Fruit fly (Drosophila melanogaster) whole organism, prepupa: ENCODE data around the gene Rbp1-like.

Experiments used
- CG10631 ChIP-seq: fragments of 200-800 bp; sonication (Bioruptor generic); optimal IDR thresholded peaks from 2 replicates; lab custom pipeline; 2016; ENCODE audit warnings: missing biosample characterization, missing genetic modification characterization
- CG10669 ChIP-seq: fragments of 200-800 bp; sonication (Bioruptor generic); optimal IDR thresholded peaks from 3 replicates; lab custom pipeline; 2018; ENCODE audit warnings: missing biosample characterization, mild to moderate bottlenecking, missing genetic modification characterization, moderate library complexity
- CG11294 ChIP-seq: fragments of 200-800 bp; sonication (Bioruptor generic); IDR thresholded peaks from 2 replicates; pipeline ENCODE4 v1.3.6; 2022; ENCODE audit warnings: missing biosample characterization, missing genetic modification characterization
- CG11762 ChIP-seq: fragments of 200-800 bp; sonication (Bioruptor generic); optimal IDR thresholded peaks from 3 replicates; lab custom pipeline; 2016; ENCODE audit warnings: missing biosample characterization, missing genetic modification characterization; ENCODE audit not compliant: insufficient read depth
- CG11902 ChIP-seq: fragments of 200-800 bp; sonication (Bioruptor generic); optimal IDR thresholded peaks from 3 replicates; lab custom pipeline; 2016; ENCODE audit warnings: missing biosample characterization, missing genetic modification characterization
- CG15336 ChIP-seq: fragments of 200-800 bp; sonication (Bioruptor generic); IDR thresholded peaks from 2 replicates; pipeline ENCODE4 v1.3.6; 2022; ENCODE audit warnings: missing biosample characterization, missing genetic modification characterization
- CG1621 ChIP-seq: fragments of 200-800 bp; sonication (Bioruptor generic); optimal IDR thresholded peaks from 3 replicates; lab custom pipeline; 2018; ENCODE audit warnings: missing biosample characterization, mild to moderate bottlenecking, missing genetic modification characterization
- CG16779 ChIP-seq: fragments of 200-800 bp; sonication (Bioruptor generic); optimal IDR thresholded peaks from 3 replicates; lab custom pipeline; 2017; ENCODE audit warnings: missing biosample characterization, mild to moderate bottlenecking, missing genetic modification characterization
- CG3032 ChIP-seq: fragments of 200-800 bp; optimal IDR thresholded peaks from 2 replicates; lab custom pipeline; 2019; ENCODE audit warnings: missing biosample characterization, mild to moderate bottlenecking, missing genetic modification characterization, moderate library complexity
- CG31627 ChIP-seq: fragments of 200-800 bp; sonication (Bioruptor generic); optimal IDR thresholded peaks from 3 replicates; lab custom pipeline; 2016; ENCODE audit warnings: missing biosample characterization, missing genetic modification characterization
- CG32006 ChIP-seq: fragments of 200-800 bp; sonication (Bioruptor generic); optimal IDR thresholded peaks from 3 replicates; lab custom pipeline; 2017; ENCODE audit warnings: missing biosample characterization, mild to moderate bottlenecking, missing genetic modification characterization
- CG34406 ChIP-seq: fragments of 200-800 bp; sonication (Bioruptor generic); optimal IDR thresholded peaks from 3 replicates; lab custom pipeline; 2016; ENCODE audit warnings: missing biosample characterization, missing genetic modification characterization
- CG3919 ChIP-seq: fragments of 200-800 bp; sonication (Bioruptor generic); optimal IDR thresholded peaks from 3 replicates; lab custom pipeline; 2016; ENCODE audit warnings: missing biosample characterization, missing genetic modification characterization
- CG4318 ChIP-seq: fragments of 200-800 bp; sonication (Bioruptor generic); optimal IDR thresholded peaks from 3 replicates; lab custom pipeline; 2017; ENCODE audit warnings: missing biosample characterization, mild to moderate bottlenecking, missing genetic modification characterization
- CG6276 ChIP-seq: fragments of 200-800 bp; sonication (Bioruptor generic); optimal IDR thresholded peaks from 2 replicates; lab custom pipeline; 2017; ENCODE audit warnings: missing biosample characterization, mild to moderate bottlenecking, missing genetic modification characterization
- CG6792 ChIP-seq: fragments of 200-800 bp; sonication (Bioruptor generic); optimal IDR thresholded peaks from 3 replicates; lab custom pipeline; 2016; ENCODE audit warnings: missing biosample characterization, missing genetic modification characterization
- CG6808 ChIP-seq: fragments of 200-800 bp; sonication (Bioruptor generic); optimal IDR thresholded peaks from 3 replicates; lab custom pipeline; 2017; ENCODE audit warnings: missing biosample characterization, missing genetic modification characterization, mild to moderate bottlenecking, moderate library complexity, missing genetic modification reagents
- CG7368 ChIP-seq: fragments of 200-800 bp; sonication (Bioruptor generic); optimal IDR thresholded peaks from 3 replicates; lab custom pipeline; 2016; ENCODE audit warnings: missing biosample characterization, missing genetic modification characterization
- CG8119 ChIP-seq: fragments of 200-800 bp; sonication (Bioruptor generic); IDR thresholded peaks from 3 replicates; pipeline ENCODE4 v1.3.6; 2022; ENCODE audit warnings: missing biosample characterization, missing genetic modification characterization
- CG8319 ChIP-seq: fragments of 200-800 bp; sonication (Bioruptor generic); optimal IDR thresholded peaks from 3 replicates; lab custom pipeline; 2016; ENCODE audit warnings: missing biosample characterization, missing genetic modification characterization
- CG8632 ChIP-seq: fragments of 200-800 bp; sonication (Bioruptor generic); optimal IDR thresholded peaks from 3 replicates; lab custom pipeline; 2016; ENCODE audit warnings: missing biosample characterization, missing genetic modification characterization
- CG9139 ChIP-seq: fragments of 200-800 bp; sonication (Bioruptor generic); optimal IDR thresholded peaks from 3 replicates; lab custom pipeline; 2017; ENCODE audit warnings: missing biosample characterization, mild to moderate bottlenecking, missing genetic modification characterization
- Eip75B ChIP-seq: fragments of 200-800 bp; sonication (Bioruptor generic); optimal IDR thresholded peaks from 3 replicates; lab custom pipeline; 2016; ENCODE audit warnings: missing biosample characterization, missing genetic modification characterization
- Eip78C ChIP-seq: fragments of 200-800 bp; sonication (Bioruptor generic); peaks from one replicate; lab custom pipeline; 2016; ENCODE audit warnings: missing biosample characterization, missing genetic modification characterization
- Eip93F ChIP-seq: fragments of 200-800 bp; sonication (Bioruptor generic); optimal IDR thresholded peaks from 2 replicates; lab custom pipeline; 2016; ENCODE audit warnings: missing biosample characterization, mild to moderate bottlenecking, missing genetic modification characterization
- Ets96B ChIP-seq: fragments of 200-800 bp; optimal IDR thresholded peaks from 2 replicates; lab custom pipeline; 2019; ENCODE audit warnings: missing biosample characterization, mild to moderate bottlenecking, missing genetic modification characterization, moderate library complexity
- Lpt ChIP-seq: fragments of 200-800 bp; sonication (Bioruptor generic); optimal IDR thresholded peaks from 3 replicates; lab custom pipeline; 2016; ENCODE audit warnings: missing biosample characterization, missing genetic modification characterization
- Met ChIP-seq: fragments of 200-800 bp; sonication (Bioruptor generic); optimal IDR thresholded peaks from 3 replicates; lab custom pipeline; 2016; ENCODE audit warnings: missing biosample characterization, missing genetic modification characterization
- OdsH ChIP-seq: fragments of 200-800 bp; sonication (Bioruptor generic); optimal IDR thresholded peaks from 3 replicates; lab custom pipeline; 2016; ENCODE audit warnings: missing biosample characterization, missing genetic modification characterization
- Smox ChIP-seq: fragments of 200-800 bp; sonication (Bioruptor generic); optimal IDR thresholded peaks from 3 replicates; lab custom pipeline; 2016; ENCODE audit warnings: missing biosample characterization, missing genetic modification characterization
- Sox102F ChIP-seq: fragments of 200-800 bp; sonication (Bioruptor generic); optimal IDR thresholded peaks from 2 replicates; lab custom pipeline; 2016; ENCODE audit warnings: missing biosample characterization, mild to moderate bottlenecking, missing genetic modification characterization
- Sox14 ChIP-seq: fragments of 200-800 bp; sonication (Bioruptor generic); optimal IDR thresholded peaks from 3 replicates; lab custom pipeline; 2016; ENCODE audit warnings: missing biosample characterization, missing genetic modification characterization
- achi ChIP-seq: fragments of 200-800 bp; sonication (Bioruptor generic); optimal IDR thresholded peaks from 3 replicates; lab custom pipeline; 2016; ENCODE audit warnings: missing biosample characterization, missing genetic modification characterization
- cyc ChIP-seq: fragments of 200-800 bp; sonication (Bioruptor generic); optimal IDR thresholded peaks from 3 replicates; lab custom pipeline; 2016; ENCODE audit warnings: missing biosample characterization, missing genetic modification characterization
- dac ChIP-seq: fragments of 200-800 bp; sonication (Bioruptor generic); optimal IDR thresholded peaks from 2 replicates; lab custom pipeline; 2017; ENCODE audit warnings: missing biosample characterization, mild to moderate bottlenecking, missing genetic modification characterization
- dsx ChIP-seq: fragments of 200-800 bp; optimal IDR thresholded peaks from 3 replicates; lab custom pipeline; 2019; ENCODE audit warnings: missing biosample characterization, mild to moderate bottlenecking, missing genetic modification characterization, moderate library complexity; ENCODE audit not compliant: poor library complexity, severe bottlenecking
- fd85E ChIP-seq: fragments of 200-800 bp; sonication (Bioruptor generic); optimal IDR thresholded peaks from 3 replicates; lab custom pipeline; 2016; ENCODE audit warnings: missing biosample characterization, missing genetic modification characterization
- fkh ChIP-seq: fragments of 200-800 bp; sonication (Bioruptor generic); optimal IDR thresholded peaks from 3 replicates; lab custom pipeline; 2017; ENCODE audit warnings: missing biosample characterization, mild to moderate bottlenecking, missing genetic modification characterization, moderate library complexity
- lz ChIP-seq: fragments of 200-800 bp; sonication (Bioruptor generic); optimal IDR thresholded peaks from 3 replicates; lab custom pipeline; 2016; ENCODE audit warnings: missing biosample characterization, missing genetic modification characterization
- pdm3 ChIP-seq: fragments of 200-800 bp; sonication (Bioruptor generic); optimal IDR thresholded peaks from 3 replicates; lab custom pipeline; 2016; ENCODE audit warnings: missing biosample characterization, missing genetic modification characterization
- salr ChIP-seq, 2 experiments: fragments of 200-800 bp; sonication (Bioruptor generic); optimal IDR thresholded peaks; 3 replicates each; lab custom pipeline; 2016 to 2018; ENCODE audit warnings: missing biosample characterization in 2 of 2, missing genetic modification characterization in 2 of 2, mild to moderate bottlenecking in 1 of 2
- spab ChIP-seq: fragments of 200-800 bp; sonication (Bioruptor generic); optimal IDR thresholded peaks from 2 replicates; lab custom pipeline; 2017; ENCODE audit warnings: missing biosample characterization, mild to moderate bottlenecking, missing genetic modification characterization, missing genetic modification reagents
- svp ChIP-seq: fragments of 200-800 bp; sonication (Bioruptor generic); peaks from one replicate; lab custom pipeline; 2016; ENCODE audit warnings: missing biosample characterization, missing genetic modification characterization
- topi ChIP-seq: fragments of 200-800 bp; sonication (Bioruptor generic); optimal IDR thresholded peaks from 3 replicates; lab custom pipeline; 2016; ENCODE audit warnings: missing biosample characterization, missing genetic modification characterization
- vri ChIP-seq: fragments of 200-800 bp; sonication (Bioruptor generic); optimal IDR thresholded peaks from 3 replicates; lab custom pipeline; 2016; ENCODE audit warnings: missing biosample characterization, mild to moderate bottlenecking, missing genetic modification characterization

The Rbp1-like gene

dm6 chrX:13332702-13333243 is 51.9 kb downstream of the Rbp1-like start (continued):
- TF ChIP-seq topi (GFP tag; lab: Kevin White, UChicago) (peak; percentile 46), fd85E (GFP tag; lab: Kevin White, UChicago) (no peak), CG8319 (GFP tag; lab: Kevin White, UChicago) (no peak), spab (GFP tag; lab: Kevin White, UChicago) (peak; percentile 0), CG4318 (GFP tag; lab: Kevin White, UChicago) (peak; percentile 41), CG7368 (peak; percentile 28), CG11902 (GFP tag; lab: Kevin White, UChicago) (no peak), svp (peak; percentile 85), salr (GFP tag; optimal IDR thresholded peaks at IDR 0.05; lab: Kevin White, UChicago) (peak in 1 of 2 experiments; percentile 62), CG10631 (GFP tag; lab: Kevin White, UChicago) (peak; percentile 39), cyc (GFP tag; lab: Kevin White, UChicago) (peak; percentile 44), CG11294 (GFP tag; lab: Robert Waterston, UW) (no peak), CG10669 (GFP tag; lab: Kevin White, UChicago) (no peak)

DNA sequence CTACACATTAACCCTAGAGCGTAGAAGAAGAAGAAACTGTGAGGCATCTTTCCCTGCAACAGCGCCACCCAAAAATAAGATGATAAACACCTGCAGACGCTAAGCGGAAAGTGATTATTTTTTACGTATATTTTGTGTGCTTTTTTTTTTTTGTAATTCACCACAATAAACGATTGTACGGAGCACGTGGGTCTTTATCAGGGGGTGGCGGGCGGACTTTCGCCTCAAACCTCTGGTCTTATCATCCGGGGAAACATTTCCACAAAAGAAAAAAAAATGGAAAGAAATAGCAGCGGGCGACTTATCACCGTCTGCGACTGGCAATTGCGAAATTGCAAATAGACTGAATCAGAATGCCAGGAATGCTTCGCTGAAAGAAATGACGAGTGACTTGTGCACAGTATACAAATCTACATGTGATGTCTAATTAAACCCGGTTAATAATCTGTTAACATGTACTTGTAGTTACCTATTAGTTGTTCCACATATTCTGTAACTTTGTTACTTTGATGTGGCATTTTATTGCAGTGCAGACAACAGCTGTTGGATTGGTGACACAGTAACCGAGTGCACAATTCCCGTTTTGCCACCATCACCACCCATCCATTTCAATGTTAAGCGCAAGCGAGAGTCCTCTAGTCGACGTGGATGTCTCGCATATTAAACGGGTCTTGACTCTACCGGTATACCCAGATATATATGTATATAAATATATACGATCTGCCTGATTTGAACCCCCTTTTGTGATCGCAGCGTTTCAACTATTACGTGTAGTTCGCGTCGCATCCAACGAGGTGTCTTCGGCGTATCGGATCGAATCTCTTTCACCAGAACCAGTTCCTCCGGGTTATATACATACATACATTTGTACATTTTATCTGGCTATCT is 52.6 kb downstream of the Rbp1-like start:
- peak; percentile 80 for TF ChIP-seq CG8632 (GFP tag; lab: Kevin White, UChicago)
- peak; percentile 82 for TF ChIP-seq Smox (GFP tag; lab: Kevin White, UChicago)
- TF ChIP-seq CG3032 (tag; lab: Kevin White, UChicago) = peak; percentile 73
- TF ChIP-seq Sox14 (GFP tag; lab: Kevin White, UChicago) = peak; percentile 86
- TF ChIP-seq fd85E (GFP tag; lab: Kevin White, UChicago) = peak; percentile 28
- peak; percentile 92 for TF ChIP-seq svp
- peak; percentile 95 for TF ChIP-seq Eip78C (GFP tag; lab: Kevin White, UChicago)
- TF ChIP-seq CG7368 = peak; percentile 89
- peak; percentile 68 for TF ChIP-seq dsx (GFP tag; lab: Kevin White, UChicago)
- peak; percentile 86 for TF ChIP-seq Sox102F (GFP tag; lab: Kevin White, UChicago)
- TF ChIP-seq CG8319 (GFP tag; lab: Kevin White, UChicago) = peak; percentile 66
- TF ChIP-seq achi (GFP tag; lab: Kevin White, UChicago) = peak; percentile 79
- TF ChIP-seq CG15336 (GFP tag; lab: Robert Waterston, UW) = peak; percentile 89
- no peak for TF ChIP-seq fkh
- TF ChIP-seq dac (GFP tag; lab: Kevin White, UChicago) = peak; percentile 85
- peak; percentile 83 for TF ChIP-seq cyc (GFP tag; lab: Kevin White, UChicago)
- peak; percentile 80 for TF ChIP-seq CG31627 (GFP tag; lab: Kevin White, UChicago)
- peak; percentile 79 for TF ChIP-seq Lpt (GFP tag; lab: Kevin White, UChicago)
- peak; percentile 72 for TF ChIP-seq Ets96B (tag; lab: Kevin White, UChicago)
- TF ChIP-seq vri (GFP tag; lab: Kevin White, UChicago) = peak; percentile 90
- peak; percentile 89 for TF ChIP-seq topi (GFP tag; lab: Kevin White, UChicago)
- peak; percentile 32 for TF ChIP-seq Eip93F
- peak; percentile 85 for TF ChIP-seq CG11762
- peak; percentile 76 for TF ChIP-seq CG10631 (GFP tag; lab: Kevin White, UChicago)
- TF ChIP-seq Eip75B (GFP tag; lab: Kevin White, UChicago) = peak; percentile 89
- peak; percentile 78; the same call in 1 of the 2 replicates for TF ChIP-seq CG11294 (GFP tag; lab: Robert Waterston, UW)
- TF ChIP-seq CG16779 (tag; lab: Kevin White, UChicago) = peak; percentile 69
- peak; percentile 87 for TF ChIP-seq CG3919 (GFP tag; lab: Kevin White, UChicago)
- peak; percentile 86 for TF ChIP-seq pdm3
- TF ChIP-seq CG9139 (GFP tag; lab: Kevin White, UChicago) = peak; percentile 2
- peak; percentile 82 for TF ChIP-seq CG6792 (GFP tag; lab: Kevin White, UChicago)
- peak; percentile 63 for TF ChIP-seq spab (GFP tag; lab: Kevin White, UChicago)
- peak; percentile 85 for TF ChIP-seq CG34406
- peak; percentile 68 for TF ChIP-seq CG6808 (GFP tag; lab: Kevin White, UChicago)
- TF ChIP-seq Met (GFP tag; lab: Kevin White, UChicago) = peak; percentile 88
- TF ChIP-seq OdsH (GFP tag; lab: Kevin White, UChicago) = peak; percentile 87
- TF ChIP-seq salr (GFP tag; optimal IDR thresholded peaks at IDR 0.05; lab: Kevin White, UChicago) = peak; percentile 65 to 69
- peak; percentile 86 for TF ChIP-seq CG6276 (GFP tag; lab: Kevin White, UChicago)
- peak; percentile 87 for TF ChIP-seq lz
- peak; percentile 83; the same call in 2 of the 3 replicates for TF ChIP-seq CG8119 (GFP tag; lab: Robert Waterston, UW)
- peak; percentile 93 for TF ChIP-seq CG32006 (GFP tag; lab: Kevin White, UChicago)
- TF ChIP-seq CG1621 = peak; percentile 73
